Worm (Caenorhabditis elegans): Measurements from ENCODE around the gene str-200.

Gene str-200

ce11 chrV:17439406-17439805 lies 18.6 kb downstream of the str-200 start, which contains the start of gene srh-154:
Gene srh-154, plus strand, starts transcription at chrV:17439706.
- no peak for TF ChIP-seq nhr-23 (tag; optimal IDR thresholded peaks at IDR 0.05)
- no peak for TF ChIP-seq alr-1 (tag; optimal IDR thresholded peaks at IDR 0.05)
- TF ChIP-seq aly-2 (tag; optimal IDR thresholded peaks at IDR 0.05): no peak
- no peak for TF ChIP-seq peb-1 (tag; optimal IDR thresholded peaks at IDR 0.05)
- no peak for TF ChIP-seq dmd-4 (tag; optimal IDR thresholded peaks at IDR 0.05)
- TF ChIP-seq nhr-10 (tag; optimal IDR thresholded peaks at IDR 0.05): no peak

- TF ChIP-seq ama-1 (optimal IDR thresholded peaks at IDR 0.05) (no peak), lsy-2 (tag; optimal IDR thresholded peaks at IDR 0.05) (no peak), C34F6.9 (tag; optimal IDR thresholded peaks at IDR 0.05) (no peak), alr-1 (tag; optimal IDR thresholded peaks at IDR 0.05) (no peak), nhr-6 (tag; optimal IDR thresholded peaks at IDR 0.05) (no peak), unc-55 (GFP tag; optimal IDR thresholded peaks at IDR 0.05) (no peak)
Measured at ce11 chrV:17438317-17438716, 19.7 kb downstream of the str-200 start, which contains the start of gene srsx-2. Gene srsx-2, minus strand, starts transcription at chrV:17438417.

- TF ChIP-seq sma-3 (GFP tag; optimal IDR thresholded peaks at IDR 0.05): no peak
- no peak for TF ChIP-seq sma-9 (GFP tag; optimal IDR thresholded peaks at IDR 0.05)
- no peak for TF ChIP-seq sma-9 (tag; optimal IDR thresholded peaks at IDR 0.05)
- TF ChIP-seq egl-27 (tag; optimal IDR thresholded peaks at IDR 0.05): no peak
- TF ChIP-seq gmeb-1 (tag; optimal IDR thresholded peaks at IDR 0.05): no peak
Measured at ce11 chrV:17436492-17436891, 21.5 kb downstream of the str-200 start, which contains the start of gene F20E11.18. Gene F20E11.18, minus strand, starts transcription at chrV:17436592.

ce11 chrV:17430903-17431302 lies 27.1 kb downstream of the str-200 start, which contains the start of gene srbc-27:
Gene srbc-27, plus strand, starts transcription at chrV:17431203.
- TF ChIP-seq sem-4 (tag; optimal IDR thresholded peaks at IDR 0.05) (no peak), nhr-12 (tag; optimal IDR thresholded peaks at IDR 0.05) (no peak), elt-1 (tag; optimal IDR thresholded peaks at IDR 0.05) (no peak), ztf-4 (tag; optimal IDR thresholded peaks at IDR 0.05) (no peak), nhr-23 (tag; optimal IDR thresholded peaks at IDR 0.05) (no peak)

- TF ChIP-seq unc-62 (GFP tag; optimal IDR thresholded peaks at IDR 0.05) (no peak), nhr-10 (tag; optimal IDR thresholded peaks at IDR 0.05) (no peak), nhr-129 (tag; optimal IDR thresholded peaks at IDR 0.05) (no peak), nhr-237 (tag; optimal IDR thresholded peaks at IDR 0.05) (no peak), ztf-1 (GFP tag; conservative IDR thresholded peaks at IDR 0.05) (no peak)
Measured at ce11 chrV:17430066-17430465, 27.9 kb downstream of the str-200 start, which contains the start of gene T27C5.10. Gene T27C5.10, minus strand, starts transcription at chrV:17430166.

ce11 chrV:17429262-17429661 lies 28.7 kb downstream of the str-200 start:
- TF ChIP-seq nhr-23 (tag; optimal IDR thresholded peaks at IDR 0.05) (no peak), ztf-1 (GFP tag; conservative IDR thresholded peaks at IDR 0.05) (no peak), mbf-1 (tag; optimal IDR thresholded peaks at IDR 0.05) (no peak), C34F6.9 (tag; optimal IDR thresholded peaks at IDR 0.05) (no peak), lin-11 (tag; optimal IDR thresholded peaks at IDR 0.05) (no peak), nhr-6 (tag; optimal IDR thresholded peaks at IDR 0.05) (no peak), nhr-25 (tag; optimal IDR thresholded peaks at IDR 0.05) (no peak), egl-27 (tag; optimal IDR thresholded peaks at IDR 0.05) (no peak), Y55F3AM.14 (GFP tag; optimal IDR thresholded peaks at IDR 0.05) (no peak), nhr-237 (tag; optimal IDR thresholded peaks at IDR 0.05) (no peak), nhr-129 (tag; optimal IDR thresholded peaks at IDR 0.05) (no peak), ceh-82 (tag; optimal IDR thresholded peaks at IDR 0.05) (no peak), nhr-12 (tag; optimal IDR thresholded peaks at IDR 0.05) (no peak), lsy-2 (tag; optimal IDR thresholded peaks at IDR 0.05) (no peak), blmp-1 (tag; optimal IDR thresholded peaks at IDR 0.05; ENCODE audit: insufficient read depth) (no peak), ama-1 (optimal IDR thresholded peaks at IDR 0.05) (no peak), sma-9 (GFP tag; optimal IDR thresholded peaks at IDR 0.05) (no peak), sma-9 (tag; optimal IDR thresholded peaks at IDR 0.05) (no peak), ztf-11 (tag; optimal IDR thresholded peaks at IDR 0.05) (no peak), zag-1 (tag; optimal IDR thresholded peaks at IDR 0.05) (no peak), lin-39 (tag; optimal IDR thresholded peaks at IDR 0.05) (no peak)

Measured in whole organism, L2 larva.